Worm (Caenorhabditis elegans) whole organism, late embryonic: ENCODE measurements around the gene sqst-1.

ENCODE experiments used
- ama-1 ChIP-seq: fragments of 150-350 bp; optimal IDR thresholded peaks from 2 replicates; lab custom pipeline; 2014
- ceh-48 ChIP-seq: sonication (generic microtip); optimal IDR thresholded peaks from 2 replicates; lab custom pipeline; 2016; ENCODE audit warnings: missing genetic modification characterization, inconsistent platforms, missing compliant biosample characterization
- gmeb-2 ChIP-seq: sonication (generic microtip); optimal IDR thresholded peaks from 2 replicates; lab custom pipeline; 2016; ENCODE audit warnings: missing genetic modification characterization, inconsistent platforms, missing compliant biosample characterization
- hlh-15 ChIP-seq: sonication (generic microtip); optimal IDR thresholded peaks from 2 replicates; lab custom pipeline; 2016; ENCODE audit warnings: missing genetic modification characterization, missing compliant biosample characterization
- hlh-6 ChIP-seq: sonication (generic microtip); optimal IDR thresholded peaks from 2 replicates; lab custom pipeline; 2016; ENCODE audit warnings: missing genotype, missing genetic modification characterization, missing compliant biosample characterization
- pha-4 ChIP-seq: fragments of 150-350 bp; optimal IDR thresholded peaks from 2 replicates; lab custom pipeline; 2018; ENCODE audit warnings: missing biosample characterization, missing genetic modification reagents, missing genetic modification characterization
- ref-2 ChIP-seq: sonication (generic microtip); optimal IDR thresholded peaks from 2 replicates; lab custom pipeline; 2016; ENCODE audit warnings: missing genetic modification characterization, missing compliant biosample characterization
- sdc-2 ChIP-seq: sonication (generic microtip); optimal IDR thresholded peaks from 2 replicates; lab custom pipeline; 2016; ENCODE audit warnings: missing genotype, missing genetic modification characterization, missing compliant biosample characterization
- unc-42 ChIP-seq: sonication (generic microtip); optimal IDR thresholded peaks from 2 replicates; lab custom pipeline; 2016; ENCODE audit warnings: missing genotype, missing genetic modification characterization, missing compliant biosample characterization

- no peak for TF ChIP-seq sdc-2 (tag; lab: Kevin White, UChicago)
- no peak for TF ChIP-seq ref-2 (tag; lab: Kevin White, UChicago)
- TF ChIP-seq hlh-15: no peak
- TF ChIP-seq gmeb-2: no peak
- TF ChIP-seq pha-4 (tag; lab: Kevin White, UChicago): no peak
- TF ChIP-seq unc-42 (tag; lab: Kevin White, UChicago): no peak
- TF ChIP-seq hlh-6 (tag; lab: Kevin White, UChicago): no peak
- no peak for TF ChIP-seq ama-1
- no peak for TF ChIP-seq ceh-48 (tag; lab: Kevin White, UChicago)
Observed at ce11 chrIV:12031003-12031402, 3.1 kb upstream of the sqst-1 start, which contains the start of the genes T12G3.6 and mrpl-51.
